Fruit fly (Drosophila melanogaster) Kc167 (cell line): ENCODE results near the gene Brms1.

ENCODE experiments used
- h ChIP-seq: fragments of >200 bp; optimal IDR thresholded peaks from 3 replicates; lab custom pipeline; 2018; ENCODE audit warnings: missing external identifiers
- psq ChIP-seq: fragments of >200 bp; optimal IDR thresholded peaks from 2 replicates; lab custom pipeline; 2017; ENCODE audit warnings: missing external identifiers
- ttk ChIP-seq: sonication (Bioruptor generic); optimal IDR thresholded peaks from 2 replicates; lab custom pipeline; 2017; ENCODE audit warnings: missing external identifiers

dm6 chrX:12893969-12894368 lies 15.5 kb downstream of the Brms1 start:
- TF ChIP-seq h (lab: Kevin White, UChicago) (no peak), psq (lab: Kevin White, UChicago) (no peak), ttk (lab: Kevin White, UChicago) (no peak)
